In the genomic region with DNA sequence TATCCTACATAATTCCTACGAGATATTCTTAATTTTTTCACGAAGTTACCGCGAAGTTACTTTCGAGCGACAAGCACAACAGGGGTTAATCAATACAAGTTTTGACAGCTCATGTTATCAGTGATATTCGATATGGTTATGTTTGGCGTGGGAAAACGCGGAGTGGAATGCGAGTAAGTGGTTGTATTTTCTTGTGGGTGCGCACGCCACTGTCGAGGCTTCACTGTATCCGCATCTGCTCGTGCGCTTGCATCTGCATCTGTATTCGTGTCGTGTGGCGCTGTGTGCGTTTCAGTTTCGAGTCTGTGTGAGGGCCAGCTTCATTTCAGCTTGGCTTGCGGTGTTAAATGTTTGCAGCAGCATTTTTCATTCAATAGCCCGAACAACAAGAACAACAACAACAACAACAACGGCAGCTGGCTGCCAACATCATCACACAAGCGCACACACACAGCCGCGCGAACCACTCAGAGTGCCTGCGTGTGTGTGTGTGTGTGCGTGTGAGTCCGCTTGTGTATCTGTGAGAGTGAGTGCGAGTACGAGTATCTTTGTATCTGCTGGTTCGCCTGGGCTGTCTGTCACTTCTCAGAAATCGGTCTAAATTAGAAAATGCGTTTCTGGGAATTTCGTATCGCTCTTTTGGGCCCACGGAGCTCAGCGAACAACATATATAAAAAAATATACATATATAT, we compare ENCODE assay signal across 4 fruit fly cellular contexts.
TF ChIP-seq lines count a peak whose summit lies in the region.

No protein-coding gene starts in this region.

TF ChIP-seq in whole organism, embryonic, 481 proteins besides CTCF, POLR2A, EP300 and RAD21 (continued from another document and continues in another):
- TF ChIP-seq pb (GFP tag; optimal IDR thresholded peaks at IDR 0.05; lab: Kevin White, UChicago) (peak; percentile 65), CG8281 (tag; optimal IDR thresholded peaks at IDR 0.05; lab: Kevin White, UChicago) (no peak), lbe (GFP tag; optimal IDR thresholded peaks at IDR 0.05; lab: Kevin White, UChicago) (peak; percentile 9), pho (GFP tag; optimal IDR thresholded peaks at IDR 0.05; lab: Kevin White, UChicago) (peak; percentile 46), Doc3 (GFP tag; IDR thresholded peaks at IDR 0.05; lab: Robert Waterston, UW; ENCODE audit: partially characterized antibody) (no peak), CG2120 (GFP tag; optimal IDR thresholded peaks at IDR 0.05; lab: Kevin White, UChicago) (peak; percentile 71), Side (GFP tag; optimal IDR thresholded peaks at IDR 0.05; lab: Kevin White, UChicago) (no peak), CG4854 (GFP tag; optimal IDR thresholded peaks at IDR 0.05; lab: Kevin White, UChicago) (peak; percentile 20), CG17912 (GFP tag; optimal IDR thresholded peaks at IDR 0.05; lab: Kevin White, UChicago) (no peak), slbo (GFP tag; IDR thresholded peaks at IDR 0.05; lab: Robert Waterston, UW) (peak; percentile 85), CG9876 (GFP tag; optimal IDR thresholded peaks at IDR 0.05; lab: Kevin White, UChicago) (peak; percentile 67), CG9437 (GFP tag; optimal IDR thresholded peaks at IDR 0.05; lab: Kevin White, UChicago) (peak; percentile 65), CG12659 (GFP tag; optimal IDR thresholded peaks at IDR 0.05; lab: Kevin White, UChicago) (no peak), CG15696 (tag; optimal IDR thresholded peaks at IDR 0.05; lab: Kevin White, UChicago) (no peak), PHDP (tag; optimal IDR thresholded peaks at IDR 0.05; lab: Kevin White, UChicago) (no peak), CG15011 (GFP tag; optimal IDR thresholded peaks at IDR 0.05; lab: Kevin White, UChicago) (peak; percentile 4), CG11247 (GFP tag; IDR thresholded peaks at IDR 0.05; lab: Robert Waterston, UW) (peak; percentile 69; the same call in 1 of the 2 replicates), MBD-R2 (GFP tag; IDR thresholded peaks at IDR 0.05; lab: Robert Waterston, UW) (peak; percentile 24; the same call in 1 of the 2 replicates), gfzf (GFP tag; optimal IDR thresholded peaks at IDR 0.05; lab: Kevin White, UChicago) (no peak), ato (GFP tag; IDR thresholded peaks at IDR 0.05; lab: Robert Waterston, UW; ENCODE audit: partially characterized antibody) (peak; percentile 29; the same call in 1 of the 2 replicates), tna (GFP tag; IDR thresholded peaks at IDR 0.05; lab: Robert Waterston, UW; ENCODE audit: partially characterized antibody) (no peak), CG4282 (GFP tag; optimal IDR thresholded peaks at IDR 0.05; lab: Kevin White, UChicago) (peak; percentile 13), Oli (tag; optimal IDR thresholded peaks at IDR 0.05; lab: Kevin White, UChicago) (peak; percentile 33), CG12299 (tag; optimal IDR thresholded peaks at IDR 0.05; lab: Kevin White, UChicago) (no peak), CG9609 (GFP tag; optimal IDR thresholded peaks at IDR 0.05; lab: Kevin White, UChicago) (peak; percentile 69), Jarid2 (GFP tag; optimal IDR thresholded peaks at IDR 0.05; lab: Kevin White, UChicago) (no peak), Deaf1 (tag; optimal IDR thresholded peaks at IDR 0.05; lab: Kevin White, UChicago) (peak; percentile 50), cg (GFP tag; optimal IDR thresholded peaks at IDR 0.05; lab: Kevin White, UChicago) (peak; percentile 100), tx (GFP tag; optimal IDR thresholded peaks at IDR 0.05; lab: Kevin White, UChicago) (peak; percentile 56), sima (GFP tag; optimal IDR thresholded peaks at IDR 0.05; lab: Kevin White, UChicago) (no peak)

TF ChIP-seq in whole organism, prepupa, 60 proteins besides CTCF, POLR2A, EP300 and RAD21 (continued from another document and continues in another):
- peak; percentile 49 for TF ChIP-seq CG4318 (GFP tag; optimal IDR thresholded peaks at IDR 0.05; lab: Kevin White, UChicago)
- TF ChIP-seq esn (GFP tag; optimal IDR thresholded peaks at IDR 0.05; lab: Kevin White, UChicago), result peak; percentile 61
- no peak for TF ChIP-seq Blimp-1 (GFP tag; optimal IDR thresholded peaks at IDR 0.05; lab: Kevin White, UChicago)
- TF ChIP-seq CG7368 (GFP tag; optimal IDR thresholded peaks at IDR 0.05; lab: Kevin White, UChicago), result no peak
- TF ChIP-seq CG6854 (GFP tag; optimal IDR thresholded peaks at IDR 0.05; lab: Kevin White, UChicago), result peak; percentile 10
- no peak for TF ChIP-seq CG16779 (tag; optimal IDR thresholded peaks at IDR 0.05; lab: Kevin White, UChicago)
- TF ChIP-seq Hr4 (GFP tag; optimal IDR thresholded peaks at IDR 0.05; lab: Kevin White, UChicago), result peak; percentile 39
- no peak for TF ChIP-seq CG34406 (GFP tag; optimal IDR thresholded peaks at IDR 0.05; lab: Kevin White, UChicago)
- TF ChIP-seq pdm3 (GFP tag; optimal IDR thresholded peaks at IDR 0.05; lab: Kevin White, UChicago), result peak; percentile 56
- TF ChIP-seq vri (GFP tag; optimal IDR thresholded peaks at IDR 0.05; lab: Kevin White, UChicago), result no peak
- TF ChIP-seq Lpt (GFP tag; optimal IDR thresholded peaks at IDR 0.05; lab: Kevin White, UChicago), result no peak
- peak; percentile 84 for TF ChIP-seq CG31627 (GFP tag; optimal IDR thresholded peaks at IDR 0.05; lab: Kevin White, UChicago)
- peak; percentile 42 for TF ChIP-seq CG10669 (GFP tag; optimal IDR thresholded peaks at IDR 0.05; lab: Kevin White, UChicago)
- TF ChIP-seq eg (GFP tag; IDR thresholded peaks at IDR 0.05; lab: Robert Waterston, UW), result peak; percentile 77
- TF ChIP-seq net (GFP tag; optimal IDR thresholded peaks at IDR 0.05; lab: Kevin White, UChicago), result no peak
- TF ChIP-seq Sox14 (GFP tag; optimal IDR thresholded peaks at IDR 0.05; lab: Kevin White, UChicago), result peak; percentile 70
- no peak for TF ChIP-seq fkh (GFP tag; optimal IDR thresholded peaks at IDR 0.05; lab: Kevin White, UChicago)
- TF ChIP-seq CG8632 (GFP tag; optimal IDR thresholded peaks at IDR 0.05; lab: Kevin White, UChicago), result no peak
- peak; percentile 63 for TF ChIP-seq Eip75B (GFP tag; optimal IDR thresholded peaks at IDR 0.05; lab: Kevin White, UChicago)
- TF ChIP-seq Gug (GFP tag; IDR thresholded peaks at IDR 0.05; lab: Robert Waterston, UW), result peak; percentile 30; the same call in 1 of the 2 replicates
- peak; percentile 47 for TF ChIP-seq CG1621 (tag; optimal IDR thresholded peaks at IDR 0.05; lab: Kevin White, UChicago)
- peak; percentile 70 for TF ChIP-seq Met (GFP tag; optimal IDR thresholded peaks at IDR 0.05; lab: Kevin White, UChicago)
- TF ChIP-seq fd59A (GFP tag; optimal IDR thresholded peaks at IDR 0.05; lab: Kevin White, UChicago), result peak; percentile 51
- TF ChIP-seq Smox (GFP tag; optimal IDR thresholded peaks at IDR 0.05; lab: Kevin White, UChicago), result peak; percentile 48
- TF ChIP-seq CG6792 (GFP tag; optimal IDR thresholded peaks at IDR 0.05; lab: Kevin White, UChicago), result peak; percentile 44
- TF ChIP-seq salr (GFP tag; optimal IDR thresholded peaks at IDR 0.05; lab: Kevin White, UChicago), result peak; percentile 26 to 52
- TF ChIP-seq Sox102F (GFP tag; optimal IDR thresholded peaks at IDR 0.05; lab: Kevin White, UChicago), result no peak
- TF ChIP-seq CG8119 (GFP tag; IDR thresholded peaks at IDR 0.05; lab: Robert Waterston, UW), result peak; percentile 46; the same call in 1 of the 3 replicates
- TF ChIP-seq Sox15 (GFP tag; optimal IDR thresholded peaks at IDR 0.05; lab: Kevin White, UChicago), result peak; percentile 28
- TF ChIP-seq lz (GFP tag; optimal IDR thresholded peaks at IDR 0.05; lab: Kevin White, UChicago), result peak; percentile 77
- TF ChIP-seq cyc (GFP tag; optimal IDR thresholded peaks at IDR 0.05; lab: Kevin White, UChicago), result peak; percentile 70
- TF ChIP-seq CG32006 (GFP tag; optimal IDR thresholded peaks at IDR 0.05; lab: Kevin White, UChicago), result peak; percentile 81

TF ChIP-seq in whole organism, pupa, 21 proteins besides CTCF, POLR2A, EP300 and RAD21 (continued from another document):
- TF ChIP-seq CG17806 (tag; optimal IDR thresholded peaks at IDR 0.05; lab: Kevin White, UChicago) (no peak), CG34367 (tag; optimal IDR thresholded peaks at IDR 0.05; lab: Kevin White, UChicago) (peak; percentile 30)

TF ChIP-seq in whole organism, wandering third instar larva, 38 proteins besides CTCF, POLR2A, EP300 and RAD21 (continued from another document):
- TF ChIP-seq Hr83 (GFP tag; optimal IDR thresholded peaks at IDR 0.05; lab: Kevin White, UChicago; ENCODE audit: poor library complexity, severe bottlenecking) (peak; percentile 52), h (GFP tag; optimal IDR thresholded peaks at IDR 0.05; lab: Kevin White, UChicago) (peak; percentile 62), GATAd (GFP tag; optimal IDR thresholded peaks at IDR 0.05; lab: Kevin White, UChicago) (no peak), fru (GFP tag; optimal IDR thresholded peaks at IDR 0.05; lab: Kevin White, UChicago) (peak; percentile 60), br (GFP tag; optimal IDR thresholded peaks at IDR 0.05; lab: Kevin White, UChicago) (peak; percentile 53)
